Worm (Caenorhabditis elegans) whole organism, young adult: ENCODE data around the gene klo-1.

Experiments
- F22D6.2 ChIP-seq: sonication (generic microtip); optimal IDR thresholded peaks from 2 replicates; lab custom pipeline; 2016; ENCODE audit warnings: mild to moderate bottlenecking, missing genetic modification characterization, missing compliant biosample characterization
- F37B4.10 ChIP-seq: fragments of 200-800 bp; sonication (Bioruptor generic); IDR thresholded peaks from 2 replicates; pipeline ENCODE4 v1.3.6; 2022; ENCODE audit warnings: missing genetic modification characterization, missing compliant biosample characterization
- F57A8.1 ChIP-seq: fragments of 200-800 bp; sonication (Bioruptor generic); optimal IDR thresholded peaks from 2 replicates; lab custom pipeline; 2018; ENCODE audit warnings: mild to moderate bottlenecking, missing genetic modification characterization, moderate library complexity, missing compliant biosample characterization
- K12H6.12 ChIP-seq: fragments of 200-800 bp; sonication (Bioruptor generic); optimal IDR thresholded peaks from 2 replicates; lab custom pipeline; 2018; ENCODE audit warnings: mild to moderate bottlenecking, missing genetic modification characterization, missing compliant biosample characterization
- T07F8.4 ChIP-seq: sonication (generic microtip); optimal IDR thresholded peaks from 2 replicates; lab custom pipeline; 2016; ENCODE audit warnings: mild to moderate bottlenecking, missing genetic modification characterization, moderate library complexity, missing compliant biosample characterization
- T26A5.8 ChIP-seq: sonication (generic microtip); optimal IDR thresholded peaks from 2 replicates; lab custom pipeline; 2016; ENCODE audit warnings: missing genetic modification characterization, missing compliant biosample characterization
- Y53F4B.3 ChIP-seq: fragments of 200-800 bp; sonication (Bioruptor generic); IDR thresholded peaks from 2 replicates; pipeline ENCODE4 v1.3.6; 2022; ENCODE audit warnings: missing genetic modification reagents, missing genetic modification characterization, missing compliant biosample characterization
- Y79H2A.3 ChIP-seq: fragments of 200-800 bp; sonication (Bioruptor generic); conservative IDR thresholded peaks from 2 replicates; pipeline ENCODE4 v1.3.6; 2022; ENCODE audit warnings: missing genetic modification reagents, missing genetic modification characterization, missing compliant biosample characterization
- ZK185.1 ChIP-seq: sonication (generic microtip); optimal IDR thresholded peaks from 2 replicates; lab custom pipeline; 2016; ENCODE audit warnings: mild to moderate bottlenecking, missing genetic modification characterization, missing compliant biosample characterization; ENCODE audit not compliant: poor library complexity, severe bottlenecking
- ama-1 ChIP-seq, 3 experiments: fragments of 150-350 bp in 1 of 3; sonication (generic microtip) in 2 of 3; optimal IDR thresholded peaks; 2 replicates each; lab custom pipeline; 2014 to 2018; ENCODE audit warnings: missing biosample characterization in 2 of 3, missing genetic modification characterization in 2 of 3, missing genetic modification reagents in 2 of 3
- attf-3 ChIP-seq: fragments of 200-800 bp; sonication (Bioruptor generic); conservative IDR thresholded peaks from 2 replicates; pipeline ENCODE4 v1.3.6; 2022; ENCODE audit warnings: missing genetic modification reagents, missing genetic modification characterization, missing compliant biosample characterization
- attf-5 ChIP-seq: fragments of 200-800 bp; sonication (Bioruptor generic); optimal IDR thresholded peaks from 2 replicates; lab custom pipeline; 2018; ENCODE audit warnings: mild to moderate bottlenecking, missing genetic modification characterization, missing compliant biosample characterization
- bed-1 ChIP-seq: fragments of 200-800 bp; sonication (Bioruptor generic); IDR thresholded peaks from 2 replicates; pipeline ENCODE4 v1.3.6; 2022; ENCODE audit warnings: missing genetic modification reagents, missing genetic modification characterization, missing compliant biosample characterization
- ceh-100 ChIP-seq: fragments of 200-800 bp; sonication (Bioruptor generic); IDR thresholded peaks from 2 replicates; pipeline ENCODE4 v1.3.6; 2022; ENCODE audit warnings: missing genetic modification reagents, missing genetic modification characterization, missing compliant biosample characterization
- ceh-27 ChIP-seq: fragments of 200-800 bp; sonication (Bioruptor generic); optimal IDR thresholded peaks from 2 replicates; lab custom pipeline; 2018; ENCODE audit warnings: mild to moderate bottlenecking, missing genetic modification characterization, moderate library complexity, missing compliant biosample characterization
- die-1 ChIP-seq: sonication (generic microtip); optimal IDR thresholded peaks from 2 replicates; lab custom pipeline; 2016; ENCODE audit warnings: missing genotype, mild to moderate bottlenecking, missing genetic modification characterization, missing compliant biosample characterization
- dpff-1 ChIP-seq: sonication (generic microtip); optimal IDR thresholded peaks from 2 replicates; lab custom pipeline; 2017; ENCODE audit warnings: mild to moderate bottlenecking, missing genetic modification characterization, missing compliant biosample characterization
- dpl-1 ChIP-seq: fragments of 150-350 bp; optimal IDR thresholded peaks from 2 replicates; lab custom pipeline; 2014; ENCODE audit warnings: missing biosample characterization, missing genetic modification reagents, missing genetic modification characterization
- egl-44 ChIP-seq: fragments of 200-800 bp; sonication (Bioruptor generic); IDR thresholded peaks from 2 replicates; pipeline ENCODE4 v1.3.6; 2022; ENCODE audit warnings: missing genetic modification reagents, missing genetic modification characterization, missing compliant biosample characterization
- ekl-4 ChIP-seq: fragments of 200-800 bp; sonication (Bioruptor generic); IDR thresholded peaks from 2 replicates; pipeline ENCODE4 v1.3.6; 2022; ENCODE audit warnings: missing genetic modification reagents, missing genetic modification characterization, missing compliant biosample characterization
- gei-17 ChIP-seq: fragments of 200-800 bp; sonication (Bioruptor generic); optimal IDR thresholded peaks from 2 replicates; lab custom pipeline; 2018; ENCODE audit warnings: mild to moderate bottlenecking, missing genetic modification characterization, missing compliant biosample characterization
- him-1 ChIP-seq: sonication (generic microtip); optimal IDR thresholded peaks from 2 replicates; lab custom pipeline; 2016; ENCODE audit warnings: missing genotype, missing genetic modification reagents, missing genetic modification characterization, missing compliant biosample characterization
- lin-26 ChIP-seq: fragments of 200-800 bp; sonication (Bioruptor generic); IDR thresholded peaks from 2 replicates; pipeline ENCODE4 v1.3.6; 2022; ENCODE audit warnings: missing genetic modification reagents, missing genetic modification characterization, missing compliant biosample characterization
- lin-54 ChIP-seq: fragments of 200-800 bp; sonication (Bioruptor generic); optimal IDR thresholded peaks from 2 replicates; lab custom pipeline; 2018; ENCODE audit warnings: mild to moderate bottlenecking, missing genetic modification characterization, missing compliant biosample characterization
- lsl-1 ChIP-seq: fragments of 200-800 bp; sonication (Bioruptor generic); optimal IDR thresholded peaks from 2 replicates; lab custom pipeline; 2018; ENCODE audit warnings: mild to moderate bottlenecking, missing genetic modification characterization, moderate library complexity, missing compliant biosample characterization
- lsy-27 ChIP-seq: sonication (generic microtip); optimal IDR thresholded peaks from 2 replicates; lab custom pipeline; 2017; ENCODE audit warnings: missing genetic modification characterization, mild to moderate bottlenecking, missing compliant biosample characterization, antibody characterized with exemption, missing genotype, borderline replicate concordance; ENCODE audit not compliant: insufficient read depth
- madf-10 ChIP-seq: sonication (generic microtip); optimal IDR thresholded peaks from 2 replicates; lab custom pipeline; 2016; ENCODE audit warnings: mild to moderate bottlenecking, missing genetic modification characterization, missing compliant biosample characterization
- madf-3 ChIP-seq: fragments of 200-800 bp; sonication (Bioruptor generic); IDR thresholded peaks from 2 replicates; pipeline ENCODE4 v1.3.6; 2022; ENCODE audit warnings: missing genetic modification reagents, missing genetic modification characterization, missing compliant biosample characterization
- madf-6 ChIP-seq: fragments of 200-800 bp; sonication (Bioruptor generic); IDR thresholded peaks from 2 replicates; pipeline ENCODE4 v1.3.6; 2022; ENCODE audit warnings: missing genetic modification reagents, missing genetic modification characterization, missing compliant biosample characterization
- mel-28 ChIP-seq: sonication (generic microtip); optimal IDR thresholded peaks from 2 replicates; lab custom pipeline; 2016; ENCODE audit warnings: borderline replicate concordance, mild to moderate bottlenecking, missing genetic modification characterization, missing compliant biosample characterization
- mxl-1 ChIP-seq: sonication (generic microtip); optimal IDR thresholded peaks from 2 replicates; lab custom pipeline; 2016; ENCODE audit warnings: missing genetic modification characterization, missing compliant biosample characterization
- nfyb-1 ChIP-seq: fragments of 200-800 bp; sonication (Bioruptor generic); IDR thresholded peaks from 2 replicates; pipeline ENCODE4 v1.3.6; 2022; ENCODE audit warnings: missing genetic modification reagents, missing genetic modification characterization, missing compliant biosample characterization
- nhr-179 ChIP-seq: sonication (generic microtip); optimal IDR thresholded peaks from 2 replicates; lab custom pipeline; 2016; ENCODE audit warnings: mild to moderate bottlenecking, missing genetic modification characterization, missing compliant biosample characterization
- nhr-27 ChIP-seq: fragments of 200-800 bp; sonication (Bioruptor generic); optimal IDR thresholded peaks from 2 replicates; lab custom pipeline; 2018; ENCODE audit warnings: mild to moderate bottlenecking, missing genetic modification characterization, moderate library complexity, missing compliant biosample characterization
- rcor-1 ChIP-seq: fragments of 200-800 bp; sonication (Bioruptor generic); IDR thresholded peaks from 2 replicates; pipeline ENCODE4 v1.3.6; 2022; ENCODE audit warnings: missing genetic modification reagents, missing genetic modification characterization, missing compliant biosample characterization
- rpc-1 ChIP-seq, 2 experiments: fragments of 150-350 bp in 1 of 2; sonication (generic microtip) in 1 of 2; optimal IDR thresholded peaks; 2 replicates each; lab custom pipeline; 2014 to 2018; ENCODE audit warnings: missing biosample characterization in 1 of 2, missing genetic modification characterization in 1 of 2, missing genetic modification reagents in 1 of 2, missing genotype in 1 of 2
- sdz-38 ChIP-seq: sonication (generic microtip); optimal IDR thresholded peaks from 2 replicates; lab custom pipeline; 2016; ENCODE audit warnings: missing genotype, missing genetic modification characterization, missing compliant biosample characterization
- snpc-4 ChIP-seq, 5 experiments: fragments of 150-350 bp in 1 of 5; sonication (generic microtip) in 4 of 5; optimal IDR thresholded peaks; 2 replicates each; lab custom pipeline; 2014 to 2018; ENCODE audit warnings: missing genetic modification characterization in 5 of 5, missing biosample characterization in 3 of 5, antibody characterized with exemption in 2 of 5, mild to moderate bottlenecking in 2 of 5, missing compliant biosample characterization in 2 of 5, missing genotype in 2 of 5, moderate library complexity in 2 of 5, missing genetic modification reagents in 1 of 5
- tbp1 ChIP-seq: fragments of 200-800 bp; sonication (Bioruptor generic); optimal IDR thresholded peaks from 2 replicates; lab custom pipeline; 2018; ENCODE audit warnings: mild to moderate bottlenecking, missing genetic modification characterization, missing compliant biosample characterization
- unc-62 ChIP-seq: fragments of 150-350 bp; optimal IDR thresholded peaks from 2 replicates; lab custom pipeline; 2014; ENCODE audit warnings: missing biosample characterization, missing genetic modification reagents, missing genetic modification characterization
- xnd-1 ChIP-seq: sonication (generic microtip); optimal IDR thresholded peaks from 2 replicates; lab custom pipeline; 2016; ENCODE audit warnings: missing genotype, missing genetic modification reagents, missing genetic modification characterization, missing compliant biosample characterization
- ztf-25 ChIP-seq: fragments of 200-800 bp; sonication (Bioruptor generic); IDR thresholded peaks from 2 replicates; pipeline ENCODE4 v1.3.6; 2022; ENCODE audit warnings: missing genetic modification reagents, missing genetic modification characterization, missing compliant biosample characterization
- ztf-28 ChIP-seq: fragments of 200-800 bp; sonication (Bioruptor generic); IDR thresholded peaks from 2 replicates; pipeline ENCODE4 v1.3.6; 2022; ENCODE audit warnings: missing genetic modification reagents, missing genetic modification characterization, missing compliant biosample characterization
- ztf-6 ChIP-seq: fragments of 200-800 bp; sonication (Bioruptor generic); IDR thresholded peaks from 2 replicates; pipeline ENCODE4 v1.3.6; 2022; ENCODE audit warnings: missing genetic modification reagents, missing genetic modification characterization, missing compliant biosample characterization

Gene klo-1

DNA sequence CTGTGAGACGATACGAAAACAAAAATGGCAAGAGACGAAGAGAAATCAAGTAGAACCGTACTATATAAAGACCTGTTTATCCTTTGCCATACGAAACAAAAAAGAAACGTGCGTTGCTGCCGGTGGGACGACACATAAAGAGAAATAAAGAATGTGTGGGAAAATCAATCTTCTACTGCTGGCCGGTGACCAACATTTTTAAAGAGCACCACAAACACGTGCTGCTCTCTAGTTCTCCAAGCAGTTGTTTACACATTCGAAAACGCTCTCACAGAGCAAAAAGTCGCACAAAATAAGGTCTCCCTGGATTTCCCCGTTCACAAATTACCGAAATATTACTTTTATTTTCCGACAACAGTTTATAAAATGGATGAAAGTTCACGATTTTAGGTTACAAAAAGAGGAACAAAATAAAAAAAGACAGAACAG, 41.5 kb upstream of the klo-1 start, which contains the start of gene imp-3 (continued):
- TF ChIP-seq lin-54 = peak; percentile 43
- TF ChIP-seq tbp1 (GFP tag; lab: Kevin White, UChicago) = peak; percentile 60
- 0 out of 2 replicates have a peak, but pooled peaks have one; percentile 27 for TF ChIP-seq attf-3
- TF ChIP-seq ceh-100 (GFP tag; lab: Robert Waterston, UW) = peak; percentile 60
- TF ChIP-seq mxl-1 (tag; lab: Kevin White, UChicago) = no peak
- TF ChIP-seq F22D6.2 (tag; lab: Kevin White, UChicago) = no peak
- no peak for TF ChIP-seq sdz-38 (tag; lab: Kevin White, UChicago)
- no peak for TF ChIP-seq bed-1
- TF ChIP-seq Y53F4B.3 = no peak
- peak; percentile 77 for TF ChIP-seq lin-26 (GFP tag; lab: Robert Waterston, UW)
- TF ChIP-seq nfyb-1 (GFP tag; lab: Robert Waterston, UW) = peak; percentile 69
- no peak for TF ChIP-seq him-1 (tag; lab: Kevin White, UChicago)
- TF ChIP-seq nhr-27 = no peak
- 0 out of 2 replicates have a peak, but pooled peaks have one; percentile 48 for TF ChIP-seq egl-44 (GFP tag; lab: Robert Waterston, UW)
- 0 out of 2 replicates have a peak, but pooled peaks have one; percentile 40 for TF ChIP-seq madf-3 (GFP tag; lab: Robert Waterston, UW)
- peak; percentile 95 for TF ChIP-seq ama-1 (optimal IDR thresholded peaks at IDR 0.05; lab: Kevin White, UChicago)
- peak; percentile 51 to 81 for TF ChIP-seq ama-1 (GFP tag; optimal IDR thresholded peaks at IDR 0.05; lab: Kevin White, UChicago)
- TF ChIP-seq ceh-27 = peak; percentile 7
- peak; percentile 51 for TF ChIP-seq K12H6.12 (tag; lab: Kevin White, UChicago)
- peak; percentile 81 for TF ChIP-seq Y79H2A.3 (GFP tag; lab: Robert Waterston, UW)
- 0 out of 2 replicates have a peak, but pooled peaks have one; percentile 66 for TF ChIP-seq ztf-25 (GFP tag; lab: Robert Waterston, UW)
- peak; percentile 7 for TF ChIP-seq dpff-1 (tag; lab: Kevin White, UChicago)
- no peak for TF ChIP-seq mel-28 (tag; lab: Kevin White, UChicago)
- peak; percentile 45 for TF ChIP-seq madf-10 (tag; lab: Kevin White, UChicago)
- TF ChIP-seq T26A5.8 (tag; lab: Kevin White, UChicago) = no peak
- peak; percentile 23 for TF ChIP-seq xnd-1 (tag; lab: Kevin White, UChicago)
- TF ChIP-seq die-1 = no peak
- TF ChIP-seq rpc-1 (optimal IDR thresholded peaks at IDR 0.05; lab: Kevin White, UChicago) = no peak
- no peak for TF ChIP-seq rpc-1 (tag; optimal IDR thresholded peaks at IDR 0.05; lab: Kevin White, UChicago)
- no peak for TF ChIP-seq snpc-4 (GFP tag; optimal IDR thresholded peaks at IDR 0.05; lab: Kevin White, UChicago)
- TF ChIP-seq snpc-4 (tag; optimal IDR thresholded peaks at IDR 0.05; lab: Kevin White, UChicago) = peak in 2 of 4 experiments; percentile 27 to 44
- TF ChIP-seq F37B4.10 = no peak
- TF ChIP-seq F57A8.1 = no peak

DNA sequence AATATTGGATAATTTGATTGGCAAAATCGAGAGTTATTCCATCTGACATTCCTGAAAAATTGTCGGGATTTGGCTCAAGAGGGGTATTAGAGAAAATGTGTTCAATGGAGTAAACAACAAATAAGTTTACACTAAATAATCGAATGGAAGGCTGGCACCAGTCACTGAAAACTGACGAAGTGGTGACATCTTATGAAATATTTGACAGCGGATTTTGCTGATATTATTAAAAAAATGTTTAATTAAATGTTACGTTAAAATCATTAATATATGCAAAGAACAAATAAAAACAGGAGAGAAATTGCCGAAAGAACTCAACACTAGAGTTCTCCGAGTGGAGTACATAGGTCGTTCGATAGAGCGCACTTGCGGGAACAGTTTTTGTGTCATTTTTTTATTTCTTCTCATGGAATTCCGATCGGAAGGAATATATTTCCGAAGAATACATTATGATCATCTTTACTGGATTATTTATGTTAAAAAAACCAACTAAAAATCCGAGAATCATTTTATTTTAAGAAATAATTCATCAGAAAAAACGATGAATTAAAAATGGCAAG, 37.6 kb upstream of the klo-1 start, which contains the start of gene tag-322:
Gene tag-322, minus strand, starts transcription at position 51 of the 560 bp plus-strand sequence.
- TF ChIP-seq F22D6.2 (tag; lab: Kevin White, UChicago) = no peak
- TF ChIP-seq dpl-1 (GFP tag; lab: Kevin White, UChicago) = no peak
- no peak for TF ChIP-seq T26A5.8 (tag; lab: Kevin White, UChicago)
- TF ChIP-seq lsl-1 = peak; percentile 19
- no peak for TF ChIP-seq rcor-1 (GFP tag; lab: Robert Waterston, UW)
- no peak for TF ChIP-seq gei-17 (GFP tag; lab: Kevin White, UChicago)
- peak; percentile 16 for TF ChIP-seq tbp1 (GFP tag; lab: Kevin White, UChicago)
- peak; percentile 19 for TF ChIP-seq attf-5
- TF ChIP-seq ZK185.1 (tag; lab: Kevin White, UChicago) = peak; percentile 35
- no peak for TF ChIP-seq lsy-27 (tag; lab: Kevin White, UChicago)
- TF ChIP-seq F37B4.10 = no peak
- no peak for TF ChIP-seq ztf-28 (GFP tag; lab: Robert Waterston, UW)
- peak; percentile 59 for TF ChIP-seq madf-6
- TF ChIP-seq nhr-27 = no peak
- no peak for TF ChIP-seq T07F8.4 (tag; lab: Kevin White, UChicago)
- peak; percentile 50; the same call in 1 of the 2 replicates for TF ChIP-seq ekl-4 (GFP tag; lab: Robert Waterston, UW)
- no peak for TF ChIP-seq K12H6.12 (tag; lab: Kevin White, UChicago)
- TF ChIP-seq nhr-179 (tag; lab: Kevin White, UChicago) = no peak
- no peak for TF ChIP-seq unc-62 (GFP tag; lab: Kevin White, UChicago)
- TF ChIP-seq ztf-6 (GFP tag; lab: Robert Waterston, UW) = no peak
- no peak for TF ChIP-seq dpff-1 (tag; lab: Kevin White, UChicago)
- no peak for TF ChIP-seq bed-1
- TF ChIP-seq ama-1 (optimal IDR thresholded peaks at IDR 0.05; lab: Kevin White, UChicago) = no peak
- TF ChIP-seq ama-1 (GFP tag; optimal IDR thresholded peaks at IDR 0.05; lab: Kevin White, UChicago) = no peak
- TF ChIP-seq ztf-25 (GFP tag; lab: Robert Waterston, UW) = no peak
